Fruit fly (Drosophila melanogaster): ENCODE results near the gene CG18558.

The CG18558 gene

DNA sequence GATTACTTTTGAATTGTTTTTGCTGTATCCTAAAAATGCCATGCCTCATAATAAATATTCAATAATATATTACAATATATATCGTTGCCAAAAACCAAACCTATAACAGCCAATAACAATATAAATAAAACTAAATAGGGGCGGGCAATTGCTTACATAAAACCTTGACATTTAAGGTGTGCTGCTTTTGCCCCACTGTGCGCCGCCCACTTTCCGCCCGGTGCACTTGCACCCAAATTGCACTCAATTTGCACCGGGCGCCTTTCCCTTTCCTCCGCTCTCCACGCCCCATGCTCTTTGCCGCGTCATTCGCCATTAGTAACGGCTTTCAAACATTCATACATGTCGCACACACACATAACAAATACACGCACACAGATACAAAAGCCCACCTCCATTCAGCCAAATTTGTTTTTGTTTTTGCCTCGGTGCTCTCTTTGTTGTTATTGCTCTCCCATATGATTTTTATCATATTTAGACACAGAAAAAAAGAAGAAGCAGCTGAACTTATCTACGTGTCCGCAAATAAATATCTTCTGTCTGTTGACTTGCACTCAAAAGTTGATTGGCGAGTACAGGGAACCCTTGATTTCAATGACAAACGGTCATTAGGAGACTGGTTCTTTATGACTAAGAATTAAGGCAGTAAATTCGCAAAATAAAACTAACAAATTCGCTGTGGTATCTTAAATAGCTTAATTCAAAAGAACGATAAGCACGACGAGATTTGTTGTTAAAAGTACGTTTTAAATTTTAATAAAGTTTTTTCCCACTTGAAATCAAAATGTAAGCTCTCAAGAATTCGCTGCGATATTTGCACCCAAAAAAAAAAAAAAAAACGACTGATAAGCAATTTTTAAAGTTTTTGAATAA is 13.8 kb upstream of the CG18558 start (continued):
- TF ChIP-seq CG17385 (GFP tag; optimal IDR thresholded peaks at IDR 0.05) (peak; percentile 86), Sox100B (GFP tag; optimal IDR thresholded peaks at IDR 0.05) (peak; percentile 11), CG10209 (GFP tag; optimal IDR thresholded peaks at IDR 0.05) (peak; percentile 2), gsb-n (tag; optimal IDR thresholded peaks at IDR 0.05) (peak; percentile 75), shn (GFP tag; optimal IDR thresholded peaks at IDR 0.05) (peak; percentile 8), CG14710 (tag; optimal IDR thresholded peaks at IDR 0.05) (no peak), dysf (GFP tag; IDR thresholded peaks at IDR 0.05) (0 out of 3 replicates have a peak, but pooled peaks have one; percentile 40), so (GFP tag; IDR thresholded peaks at IDR 0.05) (peak; percentile 48; the same call in 1 of the 3 replicates), CG13296 (GFP tag; optimal IDR thresholded peaks at IDR 0.05) (peak; percentile 20), bowl (GFP tag; IDR thresholded peaks at IDR 0.05) (0 out of 2 replicates have a peak, but pooled peaks have one; percentile 37), Sox102F (GFP tag; optimal IDR thresholded peaks at IDR 0.05) (peak; percentile 43), unpg (GFP tag; optimal IDR thresholded peaks at IDR 0.05) (peak; percentile 13), CG12071 (GFP tag; optimal IDR thresholded peaks at IDR 0.05) (peak; percentile 42), B-H2 (GFP tag; optimal IDR thresholded peaks at IDR 0.05) (peak; percentile 46), CG10543 (GFP tag; optimal IDR thresholded peaks at IDR 0.05) (peak; percentile 53), CG18262 (tag; optimal IDR thresholded peaks at IDR 0.05) (peak; percentile 12), CG30403 (GFP tag; optimal IDR thresholded peaks at IDR 0.05) (peak; percentile 6), CG42726 (GFP tag; IDR thresholded peaks at IDR 0.05; ENCODE audit: partially characterized antibody) (0 out of 2 replicates have a peak, but pooled peaks have one; percentile 18), Hr78 (GFP tag; optimal IDR thresholded peaks at IDR 0.05) (peak in 1 of 2 experiments; percentile 28), kay (GFP tag; optimal IDR thresholded peaks at IDR 0.05) (peak; percentile 28), CG4424 (GFP tag; optimal IDR thresholded peaks at IDR 0.05) (peak; percentile 17), Trl (optimal IDR thresholded peaks at IDR 0.05) (peak; percentile 26 to 43), Trl (GFP tag; optimal IDR thresholded peaks at IDR 0.05) (peak; percentile 2), crp (GFP tag; optimal IDR thresholded peaks at IDR 0.05) (peak in 1 of 2 experiments; percentile 25), CG13894 (tag; optimal IDR thresholded peaks at IDR 0.05) (peak; percentile 43), sens (GFP tag) (peak; percentile 70), D19A (tag; optimal IDR thresholded peaks at IDR 0.05) (no peak), CG8281 (tag; optimal IDR thresholded peaks at IDR 0.05) (no peak), pho (GFP tag; optimal IDR thresholded peaks at IDR 0.05) (peak; percentile 33), Bgb (GFP tag; IDR thresholded peaks at IDR 0.05; ENCODE audit: partially characterized antibody) (peak; percentile 47; the same call in 1 of the 2 replicates), MESR4 (GFP tag; optimal IDR thresholded peaks at IDR 0.05) (no peak), CG2120 (GFP tag; optimal IDR thresholded peaks at IDR 0.05) (peak; percentile 31), ken (GFP tag; IDR thresholded peaks at IDR 0.05) (peak; percentile 58; the same call in 1 of the 3 replicates), exex (tag; optimal IDR thresholded peaks at IDR 0.05) (peak; percentile 70), CG7556 (GFP tag; optimal IDR thresholded peaks at IDR 0.05) (peak; percentile 14), CG7271 (tag; optimal IDR thresholded peaks at IDR 0.05) (no peak), CG2678 (tag; optimal IDR thresholded peaks at IDR 0.05) (peak; percentile 36), Jarid2 (GFP tag; optimal IDR thresholded peaks at IDR 0.05) (no peak), chinmo (GFP tag; IDR thresholded peaks at IDR 0.05; ENCODE audit: partially characterized antibody) (peak; percentile 88; the same call in 3 of the 4 replicates), CG6272 (GFP tag; IDR thresholded peaks at IDR 0.05) (no peak), Six4 (GFP tag; optimal IDR thresholded peaks at IDR 0.05) (no peak), Xrp1 (GFP tag; IDR thresholded peaks at IDR 0.05) (peak; percentile 29; the same call in 1 of the 2 replicates), fd64A (GFP tag; optimal IDR thresholded peaks at IDR 0.05) (no peak), Rfx (GFP tag; IDR thresholded peaks at IDR 0.05) (0 out of 2 replicates have a peak, but pooled peaks have one; percentile 31), mirr (GFP tag; optimal IDR thresholded peaks at IDR 0.05) (peak; percentile 84), onecut (GFP tag; IDR thresholded peaks at IDR 0.05) (peak; percentile 2; the same call in 1 of the 2 replicates), CG34376 (GFP tag; optimal IDR thresholded peaks at IDR 0.05) (peak; percentile 36)
